Fruit fly (Drosophila melanogaster) whole organism, embryonic: ENCODE results near the gene CG43694.
A peak's percentile ranks its signal among the peaks of the same experiment; 100 is the strongest.

Source experiments
- Asciz ChIP-seq: fragments of 200-800 bp; sonication (Bioruptor generic); optimal IDR thresholded peaks from 2 replicates; lab custom pipeline; 2017; ENCODE audit warnings: missing biosample characterization, mild to moderate bottlenecking, missing genetic modification characterization, missing genetic modification reagents
- CG10431 ChIP-seq: fragments of 200-800 bp; sonication (Bioruptor generic); optimal IDR thresholded peaks from 3 replicates; lab custom pipeline; 2018; ENCODE audit warnings: missing biosample characterization, mild to moderate bottlenecking, missing genetic modification characterization
- CG10565 ChIP-seq: fragments of 200-800 bp; sonication (Bioruptor generic); optimal IDR thresholded peaks from 3 replicates; lab custom pipeline; 2016; ENCODE audit warnings: missing biosample characterization, mild to moderate bottlenecking, missing genetic modification characterization
- CG12071 ChIP-seq: fragments of 200-800 bp; sonication (Bioruptor generic); optimal IDR thresholded peaks from 3 replicates; lab custom pipeline; 2018; ENCODE audit warnings: missing biosample characterization, mild to moderate bottlenecking, missing genetic modification characterization
- CG15601 ChIP-seq: fragments of 200-800 bp; sonication (Bioruptor generic); optimal IDR thresholded peaks from 3 replicates; lab custom pipeline; 2019; ENCODE audit warnings: missing biosample characterization, mild to moderate bottlenecking, missing genetic modification characterization, moderate library complexity
- CG16863 ChIP-seq: fragments of 200-800 bp; sonication (Bioruptor generic); optimal IDR thresholded peaks from 3 replicates; lab custom pipeline; 2016; ENCODE audit warnings: missing biosample characterization, missing genetic modification characterization
- CG17328 ChIP-seq: fragments of 200-800 bp; sonication (Bioruptor generic); IDR thresholded peaks from 2 replicates; pipeline ENCODE4 v1.3.6; 2022; ENCODE audit warnings: missing biosample characterization, missing genetic modification characterization
- CG17829 ChIP-seq: fragments of 200-800 bp; optimal IDR thresholded peaks from 2 replicates; lab custom pipeline; 2019; ENCODE audit warnings: missing biosample characterization, mild to moderate bottlenecking, missing genetic modification characterization, moderate library complexity
- CG2678 ChIP-seq: fragments of 200-800 bp; sonication (Bioruptor generic); optimal IDR thresholded peaks from 3 replicates; lab custom pipeline; 2019; ENCODE audit warnings: missing biosample characterization, mild to moderate bottlenecking, missing genetic modification characterization, moderate library complexity
- CG3065 ChIP-seq: fragments of 200-800 bp; sonication (Bioruptor generic); optimal IDR thresholded peaks from 2 replicates; lab custom pipeline; 2016; ENCODE audit warnings: missing biosample characterization, missing genetic modification characterization
- CG32772 ChIP-seq: fragments of 200-800 bp; sonication (Bioruptor generic); IDR thresholded peaks from 2 replicates; pipeline ENCODE4 v1.3.6; 2022; ENCODE audit warnings: missing biosample characterization, missing genetic modification characterization
- CG4730 ChIP-seq: fragments of 200-800 bp; sonication (Bioruptor generic); IDR thresholded peaks from 2 replicates; pipeline ENCODE4 v1.3.6; 2022; ENCODE audit warnings: missing biosample characterization, missing genetic modification characterization
- CG4820 ChIP-seq: fragments of 200-800 bp; sonication (Bioruptor generic); optimal IDR thresholded peaks from 3 replicates; lab custom pipeline; 2016; ENCODE audit warnings: missing biosample characterization, missing genetic modification characterization
- CG6854 ChIP-seq: fragments of 200-800 bp; sonication (Bioruptor generic); optimal IDR thresholded peaks from 3 replicates; lab custom pipeline; 2017; ENCODE audit warnings: missing biosample characterization, mild to moderate bottlenecking, missing genetic modification characterization
- CG8478 ChIP-seq: fragments of >200 bp; optimal IDR thresholded peaks from 2 replicates; lab custom pipeline; 2018
- CG8944 ChIP-seq: fragments of 200-800 bp; sonication (Bioruptor generic); optimal IDR thresholded peaks from 3 replicates; lab custom pipeline; 2016; ENCODE audit warnings: missing biosample characterization, missing genetic modification characterization
- CG9215 ChIP-seq: fragments of 200-800 bp; sonication (Bioruptor generic); IDR thresholded peaks from 2 replicates; pipeline ENCODE4 v1.3.6; 2022; ENCODE audit warnings: missing biosample characterization, missing genetic modification characterization
- CoRest ChIP-seq: fragments of 200-800 bp; sonication (Bioruptor generic); optimal IDR thresholded peaks from 3 replicates; lab custom pipeline; 2018; ENCODE audit warnings: missing biosample characterization, mild to moderate bottlenecking, missing genetic modification characterization, moderate library complexity
- Ets65A ChIP-seq: fragments of 200-800 bp; sonication (Bioruptor generic); peaks from one replicate; lab custom pipeline; 2016; ENCODE audit warnings: missing biosample characterization, missing genetic modification characterization
- Lhr ChIP-seq: fragments of 200-800 bp; sonication (Bioruptor generic); optimal IDR thresholded peaks from 3 replicates; lab custom pipeline; 2017; ENCODE audit warnings: mild to moderate bottlenecking, missing biosample characterization, missing genetic modification reagents, missing genetic modification characterization
- Nf-YC ChIP-seq: fragments of 200-800 bp; optimal IDR thresholded peaks from 3 replicates; lab custom pipeline; 2019; ENCODE audit warnings: missing biosample characterization, mild to moderate bottlenecking, missing genetic modification characterization, moderate library complexity
- Scr ChIP-seq: fragments of 200-800 bp; sonication (Bioruptor generic); IDR thresholded peaks from 2 replicates; pipeline ENCODE4 v1.3.6; 2022; ENCODE audit warnings: missing biosample characterization, missing genetic modification characterization; ENCODE audit not compliant: partially characterized antibody
- Xbp1 ChIP-seq: fragments of 200-800 bp; sonication (Bioruptor generic); optimal IDR thresholded peaks from 3 replicates; lab custom pipeline; 2016; ENCODE audit warnings: missing biosample characterization, mild to moderate bottlenecking, missing genetic modification characterization
- Xrp1 ChIP-seq: fragments of 200-800 bp; sonication (Bioruptor generic); IDR thresholded peaks from 2 replicates; pipeline ENCODE4 v1.3.6; 2022; ENCODE audit warnings: missing biosample characterization, missing genetic modification characterization
- YL-1 ChIP-seq: fragments of 200-800 bp; sonication (Bioruptor generic); optimal IDR thresholded peaks from 3 replicates; lab custom pipeline; 2017; ENCODE audit warnings: missing biosample characterization, mild to moderate bottlenecking, missing genetic modification characterization
- ac ChIP-seq: fragments of 200-800 bp; sonication (Bioruptor generic); optimal IDR thresholded peaks from 3 replicates; lab custom pipeline; 2017; ENCODE audit warnings: missing biosample characterization, mild to moderate bottlenecking, missing genetic modification characterization
- az2 ChIP-seq: fragments of 200-800 bp; sonication (Bioruptor generic); optimal IDR thresholded peaks from 3 replicates; lab custom pipeline; 2016; ENCODE audit warnings: missing biosample characterization, missing genetic modification characterization
- cato ChIP-seq: fragments of 200-800 bp; sonication (Bioruptor generic); optimal IDR thresholded peaks from 2 replicates; lab custom pipeline; 2016; ENCODE audit warnings: missing biosample characterization, missing genetic modification characterization, borderline replicate concordance
- chif ChIP-seq, 2 experiments: fragments of 200-800 bp; sonication (Bioruptor generic); optimal IDR thresholded peaks; 3 replicates each; lab custom pipeline; 2016; ENCODE audit warnings: missing biosample characterization in 2 of 2, missing genetic modification characterization in 2 of 2
- dimm ChIP-seq: fragments of 200-800 bp; sonication (Bioruptor generic); IDR thresholded peaks from 2 replicates; pipeline ENCODE4 v1.3.6; 2022; ENCODE audit warnings: missing biosample characterization, missing genetic modification characterization
- dmrt11E ChIP-seq: fragments of 200-800 bp; sonication (Bioruptor generic); optimal IDR thresholded peaks from 3 replicates; lab custom pipeline; 2018; ENCODE audit warnings: missing biosample characterization, mild to moderate bottlenecking, missing genetic modification characterization, moderate library complexity
- esg ChIP-seq: fragments of 200-800 bp; sonication (Bioruptor generic); conservative IDR thresholded peaks from 2 replicates; pipeline ENCODE4 v1.3.6; 2022; ENCODE audit warnings: missing biosample characterization, missing genetic modification characterization
- eve ChIP-seq, 2 experiments: fragments of >200 bp; optimal IDR thresholded peaks; 2 replicates each; lab custom pipeline; 2017; ENCODE audit warnings: missing biosample characterization in 2 of 2, missing genetic modification characterization in 2 of 2
- ewg ChIP-seq: fragments of 200-800 bp; sonication (Bioruptor generic); optimal IDR thresholded peaks from 3 replicates; lab custom pipeline; 2017; ENCODE audit warnings: mild to moderate bottlenecking, missing biosample characterization, missing genetic modification reagents, missing genetic modification characterization
- eyg ChIP-seq: fragments of 200-800 bp; sonication (Bioruptor generic); optimal IDR thresholded peaks from 3 replicates; lab custom pipeline; 2016; ENCODE audit warnings: missing biosample characterization, missing genetic modification characterization
- fd96Cb ChIP-seq: fragments of 200-800 bp; sonication (Bioruptor generic); optimal IDR thresholded peaks from 2 replicates; lab custom pipeline; 2018; ENCODE audit warnings: missing biosample characterization, mild to moderate bottlenecking, missing genetic modification characterization, moderate library complexity
- gcm2 ChIP-seq: fragments of 200-800 bp; sonication (Bioruptor generic); optimal IDR thresholded peaks from 2 replicates; lab custom pipeline; 2016; ENCODE audit warnings: missing biosample characterization, missing genetic modification characterization
- gsb-n ChIP-seq: fragments of 200-800 bp; sonication (Bioruptor generic); optimal IDR thresholded peaks from 3 replicates; lab custom pipeline; 2018; ENCODE audit warnings: missing biosample characterization, mild to moderate bottlenecking, missing genetic modification characterization
- ham ChIP-seq: fragments of 200-800 bp; sonication (Bioruptor generic); IDR thresholded peaks from 2 replicates; pipeline ENCODE4 v1.3.6; 2022; ENCODE audit warnings: missing biosample characterization, missing genetic modification characterization
- hbn ChIP-seq: fragments of 200-800 bp; sonication (Bioruptor generic); IDR thresholded peaks from 2 replicates; pipeline ENCODE4 v1.3.6; 2022; ENCODE audit warnings: missing biosample characterization, missing genetic modification characterization; ENCODE audit not compliant: partially characterized antibody
- kah ChIP-seq: fragments of 200-800 bp; sonication (Bioruptor generic); optimal IDR thresholded peaks from 2 replicates; lab custom pipeline; 2018; ENCODE audit warnings: missing biosample characterization, mild to moderate bottlenecking, missing genetic modification characterization
- ken ChIP-seq: fragments of 200-800 bp; sonication (Bioruptor generic); IDR thresholded peaks from 3 replicates; pipeline ENCODE4 v1.3.6; 2022; ENCODE audit warnings: missing biosample characterization, missing genetic modification characterization
- kni ChIP-seq: fragments of 200-800 bp; sonication (Bioruptor generic); optimal IDR thresholded peaks from 3 replicates; lab custom pipeline; 2017; ENCODE audit warnings: mild to moderate bottlenecking, missing biosample characterization, missing genetic modification reagents, missing genetic modification characterization
- mld ChIP-seq: fragments of 200-800 bp; sonication (Bioruptor generic); IDR thresholded peaks from 3 replicates; pipeline ENCODE4 v1.3.6; 2022; ENCODE audit warnings: missing biosample characterization, missing genetic modification characterization; ENCODE audit not compliant: partially characterized antibody
- sc ChIP-seq, 3 experiments: fragments of >200 bp in 2 of 3; fragments of 200-800 bp in 1 of 3; sonication (Bioruptor generic) in 1 of 3; optimal IDR thresholded peaks; 2 replicates in 2 of 3; 3 replicates in 1 of 3; lab custom pipeline; 2017; ENCODE audit warnings: mild to moderate bottlenecking in 1 of 3, missing biosample characterization in 1 of 3, missing genetic modification characterization in 1 of 3, missing genetic modification reagents in 1 of 3
- stc ChIP-seq: fragments of 200-800 bp; sonication (Bioruptor generic); IDR thresholded peaks from 2 replicates; pipeline ENCODE4 v1.3.6; 2022; ENCODE audit warnings: missing biosample characterization, missing genetic modification characterization
- tgo ChIP-seq: fragments of 200-800 bp; sonication (Bioruptor generic); IDR thresholded peaks from 3 replicates; pipeline ENCODE4 v1.3.6; 2022; ENCODE audit warnings: missing biosample characterization, missing genetic modification characterization
- tio ChIP-seq: fragments of 200-800 bp; sonication (Bioruptor generic); optimal IDR thresholded peaks from 2 replicates; lab custom pipeline; 2017; ENCODE audit warnings: missing biosample characterization, missing genetic modification characterization, inconsistent platforms
- tna ChIP-seq: fragments of 200-800 bp; sonication (Bioruptor generic); IDR thresholded peaks from 2 replicates; pipeline ENCODE4 v1.3.6; 2022; ENCODE audit warnings: missing biosample characterization, missing genetic modification characterization; ENCODE audit not compliant: partially characterized antibody

Gene CG43694

DNA sequence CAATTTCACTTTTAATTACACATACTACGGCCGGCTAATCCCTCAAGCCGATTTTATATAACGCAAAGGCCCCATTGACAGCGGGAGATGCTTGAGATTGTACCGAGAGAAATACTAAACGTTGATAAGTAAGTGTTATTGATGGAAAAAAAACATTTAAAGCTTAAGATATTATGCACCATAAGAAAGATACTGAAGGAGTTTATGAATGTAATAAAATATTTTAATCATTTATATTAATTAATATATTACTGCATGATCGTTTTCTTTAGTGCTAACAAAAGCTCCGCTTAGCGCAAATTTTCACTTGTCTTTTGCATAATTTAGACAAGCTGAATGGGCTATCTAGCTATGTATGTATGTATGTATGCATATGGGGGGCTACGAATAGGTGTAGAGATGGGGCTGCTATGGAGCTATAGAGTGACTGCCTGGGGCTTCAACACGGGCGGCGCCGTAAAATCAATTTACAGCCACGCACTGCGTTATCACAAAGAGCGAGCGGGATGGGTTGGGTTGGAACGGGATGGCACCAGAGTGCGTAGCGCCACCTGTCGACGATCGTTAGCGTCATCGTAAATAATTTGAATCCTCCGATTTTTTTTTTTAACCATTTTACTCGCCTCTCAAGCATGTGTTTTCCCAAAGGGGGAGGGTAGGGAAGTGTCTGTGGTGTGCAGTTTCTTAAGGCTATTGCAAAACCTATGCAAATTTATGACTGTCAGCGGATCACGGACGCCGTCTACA is 29.1 kb downstream of the CG43694 start (continued):
- TF ChIP-seq ham (GFP tag; lab: Robert Waterston, UW) (no peak), CG4730 (GFP tag; lab: Robert Waterston, UW) (no peak), az2 (GFP tag; lab: Kevin White, UChicago) (peak; percentile 45), CoRest (tag; lab: Kevin White, UChicago) (peak; percentile 41), CG8944 (no peak), sc (optimal IDR thresholded peaks at IDR 0.05; lab: Kevin White, UChicago) (no peak), sc (GFP tag; optimal IDR thresholded peaks at IDR 0.05; lab: Kevin White, UChicago) (peak; percentile 8), CG10565 (GFP tag; lab: Kevin White, UChicago) (no peak), CG17328 (GFP tag; lab: Robert Waterston, UW) (0 out of 2 replicates have a peak, but pooled peaks have one; percentile 60), CG3065 (GFP tag; lab: Kevin White, UChicago) (no peak), tgo (0 out of 3 replicates have a peak, but pooled peaks have one; percentile 22), Asciz (GFP tag; lab: Kevin White, UChicago) (peak; percentile 11), Xbp1 (GFP tag; lab: Kevin White, UChicago) (peak; percentile 37), esg (GFP tag; lab: Robert Waterston, UW) (peak; percentile 69), eve (GFP tag; optimal IDR thresholded peaks at IDR 0.05; lab: Kevin White, UChicago) (no peak), dmrt11E (tag; lab: Kevin White, UChicago) (no peak), gsb-n (tag; lab: Kevin White, UChicago) (peak; percentile 31), tio (GFP tag; lab: Kevin White, UChicago) (peak; percentile 14), dimm (GFP tag; lab: Robert Waterston, UW) (peak; percentile 21; the same call in 1 of the 2 replicates), Lhr (no peak), CG8478 (no peak), ken (GFP tag; lab: Robert Waterston, UW) (peak; percentile 20; the same call in 1 of the 3 replicates), CG15601 (tag; lab: Kevin White, UChicago) (peak; percentile 26), CG10431 (no peak), CG12071 (GFP tag; lab: Kevin White, UChicago) (no peak), ewg (GFP tag; lab: Kevin White, UChicago) (peak; percentile 9), chif (GFP tag; optimal IDR thresholded peaks at IDR 0.05; lab: Kevin White, UChicago) (no peak), kah (GFP tag; lab: Kevin White, UChicago) (no peak)

DNA sequence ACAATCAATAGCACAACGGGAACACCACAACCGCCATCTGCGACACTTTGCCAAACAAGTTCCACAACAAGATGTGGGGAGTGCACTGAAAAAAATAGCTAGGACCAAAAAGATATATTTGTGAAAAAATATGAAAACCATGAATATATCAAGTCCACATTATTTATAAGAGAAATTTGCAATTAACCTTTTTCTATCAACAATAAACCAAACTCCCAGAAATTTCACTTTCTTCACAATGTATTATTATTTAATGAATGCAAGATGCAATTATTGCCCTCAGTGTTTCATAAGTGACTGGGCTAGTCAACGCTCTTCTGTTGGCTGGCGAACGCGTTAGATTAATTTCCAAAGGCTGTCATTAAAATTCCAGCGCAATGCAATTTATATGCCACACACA is 30.1 kb downstream of the CG43694 start:
- TF ChIP-seq cato (GFP tag; lab: Kevin White, UChicago) (peak; percentile 3), fd96Cb (no peak), kni (GFP tag; lab: Kevin White, UChicago) (no peak), stc (GFP tag; lab: Robert Waterston, UW) (no peak), CG6854 (GFP tag; lab: Kevin White, UChicago) (no peak), CG9215 (GFP tag; lab: Robert Waterston, UW) (no peak), ac (GFP tag; lab: Kevin White, UChicago) (no peak), dmrt11E (tag; lab: Kevin White, UChicago) (no peak), gcm2 (GFP tag; lab: Kevin White, UChicago) (no peak), Nf-YC (no peak), hbn (GFP tag; lab: Robert Waterston, UW) (no peak), mld (GFP tag; lab: Robert Waterston, UW) (no peak), gsb-n (tag; lab: Kevin White, UChicago) (no peak), eyg (GFP tag; lab: Kevin White, UChicago) (no peak), CG16863 (GFP tag; lab: Kevin White, UChicago) (no peak), Xrp1 (GFP tag; lab: Robert Waterston, UW) (no peak), CG32772 (no peak), CG2678 (no peak), CG4820 (GFP tag; lab: Kevin White, UChicago) (no peak), YL-1 (no peak), Scr (GFP tag; lab: Robert Waterston, UW) (no peak), CG17829 (tag; lab: Kevin White, UChicago) (no peak), tna (GFP tag; lab: Robert Waterston, UW) (no peak), Ets65A (GFP tag; lab: Kevin White, UChicago) (peak; percentile 26)
